Worm (Caenorhabditis elegans) whole organism, L1 larva: ENCODE data around the gene smcl-1.
A peak's percentile ranks its signal among the peaks of the same experiment; 100 is the strongest.

ENCODE experiments used
- C16A3.4 ChIP-seq: fragments of 150-350 bp; optimal IDR thresholded peaks from 2 replicates; lab custom pipeline; 2014; ENCODE audit warnings: missing biosample characterization, missing genetic modification characterization
- C34B4.2 ChIP-seq: sonication (generic microtip); optimal IDR thresholded peaks from 2 replicates; lab custom pipeline; 2017; ENCODE audit warnings: mild to moderate bottlenecking, missing genetic modification characterization, missing compliant biosample characterization
- aha-1 ChIP-seq: fragments of 150-350 bp; optimal IDR thresholded peaks from 2 replicates; lab custom pipeline; 2014; ENCODE audit warnings: missing biosample characterization, missing genetic modification characterization
- alr-1 ChIP-seq: fragments of 200-800 bp; sonication (Bioruptor generic); optimal IDR thresholded peaks from 2 replicates; lab custom pipeline; 2018; ENCODE audit warnings: borderline replicate concordance, mild to moderate bottlenecking, missing genetic modification characterization, missing compliant biosample characterization
- aly-2 ChIP-seq: fragments of 150-350 bp; optimal IDR thresholded peaks from 2 replicates; lab custom pipeline; 2014; ENCODE audit warnings: missing biosample characterization, missing genetic modification characterization
- blmp-1 ChIP-seq: fragments of 150-350 bp; optimal IDR thresholded peaks from 2 replicates; lab custom pipeline; 2014; ENCODE audit warnings: missing biosample characterization, missing genetic modification characterization
- ceh-8 ChIP-seq: fragments of 200-800 bp; sonication (Bioruptor generic); optimal IDR thresholded peaks from 2 replicates; lab custom pipeline; 2018; ENCODE audit warnings: mild to moderate bottlenecking, missing genetic modification characterization, moderate library complexity, missing compliant biosample characterization
- ceh-90 ChIP-seq: sonication (generic microtip); optimal IDR thresholded peaks from 2 replicates; lab custom pipeline; 2016; ENCODE audit warnings: missing genetic modification characterization, missing compliant biosample characterization
- ces-1 ChIP-seq: fragments of 150-350 bp; optimal IDR thresholded peaks from 2 replicates; lab custom pipeline; 2014; ENCODE audit warnings: missing biosample characterization, missing genetic modification reagents, missing genetic modification characterization
- dsc-1 ChIP-seq: sonication (generic microtip); optimal IDR thresholded peaks from 2 replicates; lab custom pipeline; 2016; ENCODE audit warnings: mild to moderate bottlenecking, missing genetic modification characterization, missing compliant biosample characterization
- efl-1 ChIP-seq, 4 experiments: fragments of 150-350 bp; optimal IDR thresholded peaks in 3 of 4; peaks in 1 of 4; 1 replicate in 1 of 4; 2 replicates in 3 of 4; lab custom pipeline; 2014; ENCODE audit warnings: missing biosample characterization in 2 of 4, missing genetic modification characterization in 2 of 4, missing genetic modification reagents in 2 of 4
- elt-2 ChIP-seq: sonication (generic microtip); optimal IDR thresholded peaks from 2 replicates; lab custom pipeline; 2016; ENCODE audit warnings: missing genetic modification characterization, mild to moderate bottlenecking, inconsistent platforms, missing compliant biosample characterization, missing genetic modification reagents
- elt-3 ChIP-seq, 6 experiments: fragments of 150-350 bp in 1 of 6; sonication (generic microtip); optimal IDR thresholded peaks; 2 replicates each; lab custom pipeline; 2017 to 2018; ENCODE audit warnings: missing biosample characterization in 6 of 6, missing genetic modification characterization in 6 of 6, inconsistent platforms in 1 of 6
- ets-5 ChIP-seq: fragments of 200-800 bp; sonication (Bioruptor generic); IDR thresholded peaks from 2 replicates; pipeline ENCODE4 v1.3.6; 2022; ENCODE audit warnings: missing genetic modification characterization, missing compliant biosample characterization
- fkh-4 ChIP-seq: sonication (generic microtip); optimal IDR thresholded peaks from 2 replicates; lab custom pipeline; 2016; ENCODE audit warnings: missing compliant biosample characterization, missing genetic modification characterization, borderline replicate concordance
- fkh-8 ChIP-seq: sonication (generic microtip); optimal IDR thresholded peaks from 2 replicates; lab custom pipeline; 2016; ENCODE audit warnings: mild to moderate bottlenecking, missing genetic modification characterization, missing compliant biosample characterization
- fos-1 ChIP-seq: fragments of 150-350 bp; optimal IDR thresholded peaks from 2 replicates; lab custom pipeline; 2014; ENCODE audit warnings: missing biosample characterization, missing genetic modification characterization
- hlh-4 ChIP-seq: sonication (generic microtip); optimal IDR thresholded peaks from 2 replicates; lab custom pipeline; 2016; ENCODE audit warnings: mild to moderate bottlenecking, missing genetic modification characterization, missing compliant biosample characterization
- hpl-2 ChIP-seq: fragments of 150-350 bp; optimal IDR thresholded peaks from 2 replicates; lab custom pipeline; 2014; ENCODE audit warnings: missing biosample characterization, missing genetic modification reagents, missing genetic modification characterization
- isw-1 ChIP-seq: fragments of 200-800 bp; sonication (Bioruptor generic); IDR thresholded peaks from 2 replicates; pipeline ENCODE4 v1.3.6; 2022; ENCODE audit warnings: missing genetic modification characterization, missing compliant biosample characterization
- jun-1 ChIP-seq: fragments of 150-350 bp; optimal IDR thresholded peaks from 2 replicates; lab custom pipeline; 2014; ENCODE audit warnings: missing biosample characterization, missing genetic modification reagents, missing genetic modification characterization
- lin-14 ChIP-seq: fragments of 200-800 bp; sonication (Bioruptor generic); optimal IDR thresholded peaks from 2 replicates; lab custom pipeline; 2018; ENCODE audit warnings: mild to moderate bottlenecking, missing genetic modification characterization, moderate library complexity, missing compliant biosample characterization
- lin-35 ChIP-seq, 2 experiments: fragments of 150-350 bp; optimal IDR thresholded peaks; 2 replicates each; lab custom pipeline; 2014; ENCODE audit warnings: missing biosample characterization in 2 of 2, missing genetic modification characterization in 2 of 2, missing genetic modification reagents in 2 of 2
- lir-3 ChIP-seq: sonication (generic microtip); optimal IDR thresholded peaks from 2 replicates; lab custom pipeline; 2016; ENCODE audit warnings: mild to moderate bottlenecking, missing genetic modification characterization, moderate library complexity, missing compliant biosample characterization; ENCODE audit not compliant: poor library complexity
- lsy-2 ChIP-seq, 2 experiments: fragments of 150-350 bp; optimal IDR thresholded peaks; 2 replicates each; lab custom pipeline; 2014; ENCODE audit warnings: missing biosample characterization in 2 of 2, missing genetic modification characterization in 2 of 2
- mdl-1 ChIP-seq, 2 experiments: fragments of 150-350 bp; optimal IDR thresholded peaks; 2 replicates each; lab custom pipeline; 2014 to 2017; ENCODE audit warnings: missing biosample characterization in 2 of 2, missing genetic modification characterization in 2 of 2, inconsistent platforms in 1 of 2
- mep-1 ChIP-seq: fragments of 150-350 bp; optimal IDR thresholded peaks from 2 replicates; lab custom pipeline; 2014; ENCODE audit warnings: missing biosample characterization, missing genetic modification characterization
- nhr-19 ChIP-seq: fragments of 200-800 bp; sonication (Bioruptor generic); conservative IDR thresholded peaks from 2 replicates; pipeline ENCODE4 v1.3.6; 2022; ENCODE audit warnings: missing genetic modification characterization, missing compliant biosample characterization
- nhr-20 ChIP-seq: sonication (generic microtip); optimal IDR thresholded peaks from 2 replicates; lab custom pipeline; 2016; ENCODE audit warnings: mild to moderate bottlenecking, missing genetic modification characterization, missing compliant biosample characterization
- nhr-237 ChIP-seq: fragments of 150-350 bp; optimal IDR thresholded peaks from 2 replicates; lab custom pipeline; 2014; ENCODE audit warnings: missing biosample characterization, missing genetic modification characterization
- nhr-28 ChIP-seq: fragments of 150-350 bp; optimal IDR thresholded peaks from 2 replicates; lab custom pipeline; 2014; ENCODE audit warnings: missing biosample characterization, missing genetic modification characterization
- nhr-71 ChIP-seq: sonication (generic microtip); optimal IDR thresholded peaks from 2 replicates; lab custom pipeline; 2016; ENCODE audit warnings: mild to moderate bottlenecking, missing genetic modification characterization, moderate library complexity, missing compliant biosample characterization
- nhr-84 ChIP-seq: sonication (generic microtip); optimal IDR thresholded peaks from 2 replicates; lab custom pipeline; 2017; ENCODE audit warnings: missing biosample characterization, missing genetic modification characterization
- nhr-85 ChIP-seq: sonication (generic microtip); peaks from one replicate; lab custom pipeline; 2016; ENCODE audit warnings: missing genetic modification characterization, inconsistent platforms, missing compliant biosample characterization
- pag-3 ChIP-seq: sonication (generic microtip); optimal IDR thresholded peaks from 2 replicates; lab custom pipeline; 2017; ENCODE audit warnings: missing genetic modification characterization, mild to moderate bottlenecking, missing compliant biosample characterization, antibody characterized with exemption, borderline replicate concordance; ENCODE audit not compliant: insufficient read depth
- pqm-1 ChIP-seq: sonication (generic microtip); optimal IDR thresholded peaks from 3 replicates; lab custom pipeline; 2017; ENCODE audit warnings: missing biosample characterization, missing genetic modification characterization
- rnt-1 ChIP-seq: sonication (generic microtip); optimal IDR thresholded peaks from 2 replicates; lab custom pipeline; 2016; ENCODE audit warnings: mild to moderate bottlenecking, missing genetic modification characterization, moderate library complexity, missing compliant biosample characterization
- skn-1 ChIP-seq: fragments of 150-350 bp; optimal IDR thresholded peaks from 2 replicates; lab custom pipeline; 2014; ENCODE audit warnings: missing biosample characterization, missing genetic modification characterization
- snu-23 ChIP-seq: sonication (generic microtip); optimal IDR thresholded peaks from 2 replicates; lab custom pipeline; 2016; ENCODE audit warnings: missing genetic modification characterization, missing compliant biosample characterization
- sup-37 ChIP-seq: fragments of 200-800 bp; sonication (Bioruptor generic); optimal IDR thresholded peaks from 2 replicates; lab custom pipeline; 2018; ENCODE audit warnings: mild to moderate bottlenecking, missing genetic modification characterization, missing compliant biosample characterization
- tbx-2 ChIP-seq: sonication (generic microtip); optimal IDR thresholded peaks from 2 replicates; lab custom pipeline; 2016; ENCODE audit warnings: missing genetic modification characterization, missing compliant biosample characterization
- unc-62 ChIP-seq: fragments of 150-350 bp; optimal IDR thresholded peaks from 2 replicates; lab custom pipeline; 2014; ENCODE audit warnings: missing biosample characterization, missing genetic modification reagents, missing genetic modification characterization
- unc-98 ChIP-seq: fragments of 200-800 bp; sonication (Bioruptor generic); IDR thresholded peaks from 2 replicates; pipeline ENCODE4 v1.3.6; 2022; ENCODE audit warnings: missing genetic modification characterization, missing compliant biosample characterization
- vab-15 ChIP-seq: sonication (generic microtip); optimal IDR thresholded peaks from 2 replicates; lab custom pipeline; 2017; ENCODE audit warnings: missing genotype, mild to moderate bottlenecking, missing genetic modification characterization, missing compliant biosample characterization
- xbp-1 ChIP-seq: sonication (generic microtip); optimal IDR thresholded peaks from 2 replicates; lab custom pipeline; 2016; ENCODE audit warnings: missing genetic modification characterization, missing compliant biosample characterization
- zag-1 ChIP-seq: fragments of 150-350 bp; optimal IDR thresholded peaks from 2 replicates; lab custom pipeline; 2014; ENCODE audit warnings: missing biosample characterization, missing genetic modification characterization
- ztf-4 ChIP-seq: fragments of 150-350 bp; optimal IDR thresholded peaks from 2 replicates; lab custom pipeline; 2014; ENCODE audit warnings: missing biosample characterization, missing genetic modification characterization

Gene smcl-1

ce11 chrX:11723781-11724201, 30.5 kb downstream of the smcl-1 start, which contains the start of gene D1053.4:
Gene D1053.4, minus strand, starts transcription at chrX:11723800.
- TF ChIP-seq aha-1 (tag; lab: Kevin White, UChicago) (no peak), ceh-90 (no peak), isw-1 (GFP tag; lab: Robert Waterston, UW) (no peak), mdl-1 (tag; optimal IDR thresholded peaks at IDR 0.05; lab: Kevin White, UChicago) (no peak), mep-1 (tag; lab: Kevin White, UChicago) (peak; percentile 6), snu-23 (GFP tag; lab: Kevin White, UChicago) (no peak), blmp-1 (peak; percentile 63), nhr-71 (peak; percentile 46), ces-1 (GFP tag; lab: Kevin White, UChicago) (peak; percentile 22), lsy-2 (tag; optimal IDR thresholded peaks at IDR 0.05; lab: Kevin White, UChicago) (peak in 1 of 2 experiments; percentile 1), lir-3 (tag; lab: Kevin White, UChicago) (no peak), jun-1 (tag; lab: Kevin White, UChicago) (peak; percentile 10), elt-3 (tag; optimal IDR thresholded peaks at IDR 0.05; lab: Kevin White, UChicago) (peak in 1 of 6 experiments; percentile 2), aly-2 (no peak), lin-14 (GFP tag; lab: Kevin White, UChicago) (peak; percentile 68), elt-2 (peak; percentile 79), lin-35 (GFP tag; optimal IDR thresholded peaks at IDR 0.05; lab: Kevin White, UChicago) (peak in 1 of 2 experiments; percentile 27), fos-1 (tag; lab: Kevin White, UChicago) (no peak), fkh-4 (tag; lab: Kevin White, UChicago) (no peak), unc-62 (GFP tag; lab: Kevin White, UChicago) (no peak), xbp-1 (tag; lab: Kevin White, UChicago) (no peak)

ce11 chrX:11725646-11726045, 32.4 kb downstream of the smcl-1 start:
- TF ChIP-seq blmp-1 (peak; percentile 13), fkh-8 (peak; percentile 51), lin-14 (GFP tag; lab: Kevin White, UChicago) (peak; percentile 54), hpl-2 (GFP tag; lab: Kevin White, UChicago) (no peak), mep-1 (tag; lab: Kevin White, UChicago) (peak; percentile 2), rnt-1 (tag; lab: Kevin White, UChicago) (peak; percentile 6)

ce11 chrX:11726450-11726849, 33.2 kb downstream of the smcl-1 start:
- TF ChIP-seq ztf-4 (tag; lab: Kevin White, UChicago) (no peak), hlh-4 (tag; lab: Kevin White, UChicago) (no peak), dsc-1 (tag; lab: Kevin White, UChicago) (no peak), sup-37 (GFP tag; lab: Kevin White, UChicago) (no peak), ets-5 (GFP tag; lab: Robert Waterston, UW) (no peak), jun-1 (tag; lab: Kevin White, UChicago) (no peak), blmp-1 (peak; percentile 26), unc-98 (GFP tag; lab: Robert Waterston, UW) (no peak), nhr-85 (tag; lab: Kevin White, UChicago) (peak; percentile 77), lin-14 (GFP tag; lab: Kevin White, UChicago) (peak; percentile 55), C34B4.2 (tag; lab: Kevin White, UChicago) (no peak), nhr-84 (tag; lab: Kevin White, UChicago) (no peak)

- TF ChIP-seq dsc-1 (tag; lab: Kevin White, UChicago) (no peak), alr-1 (tag; lab: Kevin White, UChicago) (no peak), ceh-8 (no peak), skn-1 (tag; lab: Kevin White, UChicago) (no peak), nhr-237 (tag; lab: Kevin White, UChicago) (no peak), zag-1 (tag; lab: Kevin White, UChicago) (no peak), fkh-8 (no peak), isw-1 (GFP tag; lab: Robert Waterston, UW) (no peak), aha-1 (tag; lab: Kevin White, UChicago) (no peak), C34B4.2 (tag; lab: Kevin White, UChicago) (no peak), C16A3.4 (tag; lab: Kevin White, UChicago) (peak; percentile 20), tbx-2 (peak; percentile 28), efl-1 (optimal IDR thresholded peaks at IDR 0.05; lab: Kevin White, UChicago) (no peak), efl-1 (GFP tag; optimal IDR thresholded peaks at IDR 0.05 in 1 of 2; lab: Kevin White, UChicago) (no peak), pqm-1 (tag; lab: Kevin White, UChicago) (peak; percentile 20), nhr-20 (tag; lab: Kevin White, UChicago) (peak; percentile 77), nhr-19 (GFP tag; lab: Robert Waterston, UW) (peak; percentile 46), pag-3 (no peak), vab-15 (tag; lab: Kevin White, UChicago) (peak; percentile 28), nhr-28 (tag; lab: Kevin White, UChicago) (no peak)
These were observed 34.5 kb downstream of the smcl-1 start, which contains the start of the genes gst-42 and D1053.2 for ce11 chrX:11727761-11728160. Gene gst-42, minus strand, starts transcription at chrX:11727936. Gene D1053.2, plus strand, starts transcription at chrX:11728151.
